Worm (Caenorhabditis elegans): ENCODE results near the gene lgc-43.

lgc-43 gene

ce11 chrIV:10578367-10578766 is at the start of gene lgc-43:
Gene lgc-43, plus strand, starts transcription at chrIV:10578667.
- TF ChIP-seq tbx-37 (GFP tag; conservative IDR thresholded peaks at IDR 0.05) (no peak), aly-1 (tag; optimal IDR thresholded peaks at IDR 0.05) (no peak), ama-1 (optimal IDR thresholded peaks at IDR 0.05) (no peak), tra-4 (tag; optimal IDR thresholded peaks at IDR 0.05) (no peak), ceh-36 (tag; optimal IDR thresholded peaks at IDR 0.05) (no peak), F13C5.2 (tag; optimal IDR thresholded peaks at IDR 0.05) (no peak)

ce11 chrIV:10530648-10531047 is 47.8 kb upstream of the lgc-43 start, which contains the start of gene T07G12.2:
Gene T07G12.2, plus strand, starts transcription at chrIV:10530709.
- TF ChIP-seq tbx-11 (GFP tag; IDR thresholded peaks at IDR 0.05), result no peak

- TF ChIP-seq tbx-11 (GFP tag; IDR thresholded peaks at IDR 0.05) (no peak), hnd-1 (tag; optimal IDR thresholded peaks at IDR 0.05) (no peak), pes-1 (GFP tag; IDR thresholded peaks at IDR 0.05) (no peak), hmg-4 (GFP tag; optimal IDR thresholded peaks at IDR 0.05) (no peak), aly-1 (tag; optimal IDR thresholded peaks at IDR 0.05) (no peak)
Measured at ce11 chrIV:10533639-10534038, 44.8 kb upstream of the lgc-43 start, which contains the start of gene T07G12.3. Gene T07G12.3, plus strand, starts transcription at chrIV:10533939.

ce11 chrIV:10538584-10538983 is 39.9 kb upstream of the lgc-43 start, which contains the start of gene T07G12.4:
Gene T07G12.4, minus strand, starts transcription at chrIV:10538684.
- TF ChIP-seq ceh-36 (tag; optimal IDR thresholded peaks at IDR 0.05) (no peak), tbx-37 (GFP tag; conservative IDR thresholded peaks at IDR 0.05) (no peak), sea-1 (GFP tag; conservative IDR thresholded peaks at IDR 0.05) (no peak), ama-1 (optimal IDR thresholded peaks at IDR 0.05) (no peak), F13C5.2 (tag; optimal IDR thresholded peaks at IDR 0.05) (no peak), flt-1 (GFP tag; IDR thresholded peaks at IDR 0.05) (no peak), B0310.2 (tag; optimal IDR thresholded peaks at IDR 0.05) (no peak), scrt-1 (GFP tag; IDR thresholded peaks at IDR 0.05) (no peak), tbx-11 (GFP tag; IDR thresholded peaks at IDR 0.05) (no peak), hnd-1 (tag; optimal IDR thresholded peaks at IDR 0.05) (no peak), ceh-13 (GFP tag; optimal IDR thresholded peaks at IDR 0.05) (no peak), tra-4 (tag; optimal IDR thresholded peaks at IDR 0.05) (no peak), aly-1 (tag; optimal IDR thresholded peaks at IDR 0.05) (no peak), hmg-4 (GFP tag; optimal IDR thresholded peaks at IDR 0.05) (no peak), hmbx-1 (tag; optimal IDR thresholded peaks at IDR 0.05) (no peak), pes-1 (GFP tag; IDR thresholded peaks at IDR 0.05) (no peak), ets-7 (tag; optimal IDR thresholded peaks at IDR 0.05) (no peak)

- TF ChIP-seq sea-1 (GFP tag; conservative IDR thresholded peaks at IDR 0.05), result no peak
- no peak for TF ChIP-seq ets-7 (tag; optimal IDR thresholded peaks at IDR 0.05)
- no peak for TF ChIP-seq scrt-1 (GFP tag; IDR thresholded peaks at IDR 0.05)
- no peak for TF ChIP-seq B0310.2 (tag; optimal IDR thresholded peaks at IDR 0.05)
- no peak for TF ChIP-seq hmg-4 (GFP tag; optimal IDR thresholded peaks at IDR 0.05)
- TF ChIP-seq flt-1 (GFP tag; IDR thresholded peaks at IDR 0.05), result no peak
- TF ChIP-seq tbx-11 (GFP tag; IDR thresholded peaks at IDR 0.05), result no peak
- TF ChIP-seq hmbx-1 (tag; optimal IDR thresholded peaks at IDR 0.05), result no peak
- no peak for TF ChIP-seq hnd-1 (tag; optimal IDR thresholded peaks at IDR 0.05)
- no peak for TF ChIP-seq tbx-37 (GFP tag; conservative IDR thresholded peaks at IDR 0.05)
- TF ChIP-seq ceh-13 (GFP tag; optimal IDR thresholded peaks at IDR 0.05), result no peak
- no peak for TF ChIP-seq tra-4 (tag; optimal IDR thresholded peaks at IDR 0.05)
- no peak for TF ChIP-seq aly-1 (tag; optimal IDR thresholded peaks at IDR 0.05)
- no peak for TF ChIP-seq F13C5.2 (tag; optimal IDR thresholded peaks at IDR 0.05)
- TF ChIP-seq ama-1 (optimal IDR thresholded peaks at IDR 0.05), result no peak
- no peak for TF ChIP-seq pes-1 (GFP tag; IDR thresholded peaks at IDR 0.05)
- no peak for TF ChIP-seq ceh-36 (tag; optimal IDR thresholded peaks at IDR 0.05)
Measured at ce11 chrIV:10542283-10542682, 36.2 kb upstream of the lgc-43 start.

- no peak for TF ChIP-seq tra-4 (tag; optimal IDR thresholded peaks at IDR 0.05)
- TF ChIP-seq hnd-1 (tag; optimal IDR thresholded peaks at IDR 0.05), result no peak
- TF ChIP-seq sea-1 (GFP tag; conservative IDR thresholded peaks at IDR 0.05), result no peak
- TF ChIP-seq scrt-1 (GFP tag; IDR thresholded peaks at IDR 0.05), result no peak
- TF ChIP-seq ama-1 (optimal IDR thresholded peaks at IDR 0.05), result no peak
- no peak for TF ChIP-seq flt-1 (GFP tag; IDR thresholded peaks at IDR 0.05)
- no peak for TF ChIP-seq F13C5.2 (tag; optimal IDR thresholded peaks at IDR 0.05)
- TF ChIP-seq hmbx-1 (tag; optimal IDR thresholded peaks at IDR 0.05), result no peak
- TF ChIP-seq pes-1 (GFP tag; IDR thresholded peaks at IDR 0.05), result no peak
- no peak for TF ChIP-seq hmg-4 (GFP tag; optimal IDR thresholded peaks at IDR 0.05)
- TF ChIP-seq ceh-13 (GFP tag; optimal IDR thresholded peaks at IDR 0.05), result no peak
- TF ChIP-seq ceh-36 (tag; optimal IDR thresholded peaks at IDR 0.05), result no peak
- no peak for TF ChIP-seq tbx-11 (GFP tag; IDR thresholded peaks at IDR 0.05)
- TF ChIP-seq B0310.2 (tag; optimal IDR thresholded peaks at IDR 0.05), result no peak
- TF ChIP-seq aly-1 (tag; optimal IDR thresholded peaks at IDR 0.05), result no peak
- no peak for TF ChIP-seq tbx-37 (GFP tag; conservative IDR thresholded peaks at IDR 0.05)
- TF ChIP-seq ets-7 (tag; optimal IDR thresholded peaks at IDR 0.05), result no peak
Measured at ce11 chrIV:10543361-10543760, 35.1 kb upstream of the lgc-43 start.

ce11 chrIV:10545038-10545437 is 33.4 kb upstream of the lgc-43 start, which contains the start of gene T07G12.5:
Gene T07G12.5, minus strand, starts transcription at chrIV:10545138.
- TF ChIP-seq flt-1 (GFP tag; IDR thresholded peaks at IDR 0.05) (no peak), ceh-36 (tag; optimal IDR thresholded peaks at IDR 0.05) (no peak), aly-1 (tag; optimal IDR thresholded peaks at IDR 0.05) (no peak), tbx-37 (GFP tag; conservative IDR thresholded peaks at IDR 0.05) (no peak), tra-4 (tag; optimal IDR thresholded peaks at IDR 0.05) (no peak), F13C5.2 (tag; optimal IDR thresholded peaks at IDR 0.05) (no peak)

ce11 chrIV:10546589-10547136 is 31.8 kb upstream of the lgc-43 start, which contains the start of gene zim-1:
Gene zim-1, plus strand, starts transcription at chrIV:10547086.
- no peak for TF ChIP-seq B0310.2 (tag; optimal IDR thresholded peaks at IDR 0.05)
- no peak for TF ChIP-seq ceh-13 (GFP tag; optimal IDR thresholded peaks at IDR 0.05)
- no peak for TF ChIP-seq pes-1 (GFP tag; IDR thresholded peaks at IDR 0.05)
- no peak for TF ChIP-seq scrt-1 (GFP tag; IDR thresholded peaks at IDR 0.05)
- no peak for TF ChIP-seq flt-1 (GFP tag; IDR thresholded peaks at IDR 0.05)
- TF ChIP-seq hmg-4 (GFP tag; optimal IDR thresholded peaks at IDR 0.05), result no peak
- TF ChIP-seq ceh-36 (tag; optimal IDR thresholded peaks at IDR 0.05), result no peak
- TF ChIP-seq tra-4 (tag; optimal IDR thresholded peaks at IDR 0.05), result no peak
- TF ChIP-seq F13C5.2 (tag; optimal IDR thresholded peaks at IDR 0.05), result no peak
- no peak for TF ChIP-seq hmbx-1 (tag; optimal IDR thresholded peaks at IDR 0.05)
- no peak for TF ChIP-seq tbx-11 (GFP tag; IDR thresholded peaks at IDR 0.05)
- no peak for TF ChIP-seq aly-1 (tag; optimal IDR thresholded peaks at IDR 0.05)
- no peak for TF ChIP-seq tbx-37 (GFP tag; conservative IDR thresholded peaks at IDR 0.05)

All from whole organism, early embryonic.